Fruit fly (Drosophila melanogaster): Measurements from ENCODE around the gene CG14341.

DNA sequence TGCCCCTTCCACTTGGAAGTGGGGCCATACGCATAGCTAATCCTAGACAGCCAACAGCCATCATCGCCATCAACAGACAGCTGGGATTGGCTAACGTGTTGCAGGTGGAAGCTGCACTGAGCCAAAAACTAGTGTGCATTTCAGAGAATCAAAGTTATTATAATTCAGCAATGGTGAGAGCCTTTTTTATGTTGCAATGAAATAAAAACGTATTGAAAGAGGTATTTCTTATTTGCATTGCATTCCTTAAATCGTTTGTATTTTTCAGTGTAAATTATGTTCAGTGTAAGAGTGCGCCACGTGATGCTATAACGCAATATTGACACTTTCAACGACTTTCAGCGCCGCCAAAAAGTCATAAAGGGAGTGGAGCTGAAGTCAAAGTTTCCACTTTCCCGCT, 47.3 kb downstream of the CG14341 start:
- TF ChIP-seq CG7368 (GFP tag; optimal IDR thresholded peaks at IDR 0.05) (no peak), fd59A (GFP tag; optimal IDR thresholded peaks at IDR 0.05) (no peak)
